Fruit fly (Drosophila melanogaster) whole organism, embryonic: ENCODE results near the gene CG11384.

Experiments
- Antp ChIP-seq: fragments of 200-800 bp; sonication (Bioruptor generic); optimal IDR thresholded peaks from 3 replicates; lab custom pipeline; 2016; ENCODE audit warnings: missing biosample characterization, missing genetic modification characterization
- Blimp-1 ChIP-seq: fragments of 200-800 bp; sonication (Bioruptor generic); optimal IDR thresholded peaks from 3 replicates; lab custom pipeline; 2018; ENCODE audit warnings: missing biosample characterization, missing genetic modification characterization, mild to moderate bottlenecking, moderate library complexity, missing genetic modification reagents
- CG10565 ChIP-seq: fragments of 200-800 bp; sonication (Bioruptor generic); optimal IDR thresholded peaks from 3 replicates; lab custom pipeline; 2016; ENCODE audit warnings: missing biosample characterization, mild to moderate bottlenecking, missing genetic modification characterization
- CG10959 ChIP-seq: fragments of 200-800 bp; sonication (Bioruptor generic); IDR thresholded peaks from 2 replicates; pipeline ENCODE4 v1.3.6; 2022; ENCODE audit warnings: missing biosample characterization, missing genetic modification characterization
- CG10979 ChIP-seq: fragments of 200-800 bp; sonication (Bioruptor generic); optimal IDR thresholded peaks from 2 replicates; lab custom pipeline; 2018; ENCODE audit warnings: missing biosample characterization, mild to moderate bottlenecking, missing genetic modification characterization, moderate library complexity
- CG15479 ChIP-seq: fragments of 200-800 bp; sonication (Bioruptor generic); optimal IDR thresholded peaks from 3 replicates; lab custom pipeline; 2019; ENCODE audit warnings: missing biosample characterization, mild to moderate bottlenecking, missing genetic modification characterization, moderate library complexity
- CG17359 ChIP-seq: fragments of 200-800 bp; sonication (Bioruptor generic); optimal IDR thresholded peaks from 3 replicates; lab custom pipeline; 2018; ENCODE audit warnings: missing biosample characterization, mild to moderate bottlenecking, missing genetic modification characterization, moderate library complexity
- CG18262 ChIP-seq: fragments of 200-800 bp; optimal IDR thresholded peaks from 3 replicates; lab custom pipeline; 2019; ENCODE audit warnings: missing biosample characterization, mild to moderate bottlenecking, missing genetic modification characterization, moderate library complexity
- CG30403 ChIP-seq: fragments of 200-800 bp; sonication (Bioruptor generic); optimal IDR thresholded peaks from 3 replicates; lab custom pipeline; 2016; ENCODE audit warnings: missing biosample characterization, missing genetic modification characterization
- CG34376 ChIP-seq: fragments of 200-800 bp; sonication (Bioruptor generic); optimal IDR thresholded peaks from 2 replicates; lab custom pipeline; 2018; ENCODE audit warnings: missing biosample characterization, mild to moderate bottlenecking, missing genetic modification characterization
- CG3995 ChIP-seq: fragments of 200-800 bp; sonication (Bioruptor generic); optimal IDR thresholded peaks from 3 replicates; lab custom pipeline; 2016; ENCODE audit warnings: missing biosample characterization, missing genetic modification characterization
- CG4424 ChIP-seq: fragments of 200-800 bp; sonication (Bioruptor generic); optimal IDR thresholded peaks from 3 replicates; lab custom pipeline; 2016; ENCODE audit warnings: missing biosample characterization, missing genetic modification characterization
- CG5953 ChIP-seq: fragments of 200-800 bp; sonication (Bioruptor generic); IDR thresholded peaks from 2 replicates; pipeline ENCODE4 v1.3.6; 2022; ENCODE audit warnings: missing biosample characterization, missing genetic modification characterization
- CG7357 ChIP-seq: fragments of 200-800 bp; sonication (Bioruptor generic); IDR thresholded peaks from 3 replicates; pipeline ENCODE4 v1.3.6; 2022; ENCODE audit warnings: missing biosample characterization, missing genetic modification characterization
- CG9817 ChIP-seq: fragments of 200-800 bp; sonication (Bioruptor generic); optimal IDR thresholded peaks from 2 replicates; lab custom pipeline; 2018; ENCODE audit warnings: missing biosample characterization, mild to moderate bottlenecking, missing genetic modification characterization, moderate library complexity
- D19B ChIP-seq: fragments of 200-800 bp; sonication (Bioruptor generic); optimal IDR thresholded peaks from 2 replicates; lab custom pipeline; 2017; ENCODE audit warnings: missing biosample characterization, mild to moderate bottlenecking, missing genetic modification characterization
- Drgx ChIP-seq: fragments of 200-800 bp; sonication (Bioruptor generic); IDR thresholded peaks from 2 replicates; pipeline ENCODE4 v1.3.6; 2022; ENCODE audit warnings: missing biosample characterization, missing genetic modification characterization
- Elba2 ChIP-seq: fragments of 200-800 bp; sonication (Bioruptor generic); optimal IDR thresholded peaks from 3 replicates; lab custom pipeline; 2016; ENCODE audit warnings: missing biosample characterization, missing genetic modification characterization
- Ets97D ChIP-seq: fragments of 200-800 bp; sonication (Bioruptor generic); optimal IDR thresholded peaks from 3 replicates; lab custom pipeline; 2016; ENCODE audit warnings: missing biosample characterization, missing genetic modification characterization
- GATAe ChIP-seq: fragments of 200-800 bp; sonication (Bioruptor generic); conservative IDR thresholded peaks from 2 replicates; pipeline ENCODE4 v1.3.6; 2022; ENCODE audit warnings: missing biosample characterization, missing genetic modification characterization
- Hsf ChIP-seq: fragments of 200-800 bp; sonication (Bioruptor generic); optimal IDR thresholded peaks from 3 replicates; lab custom pipeline; 2016; ENCODE audit warnings: missing biosample characterization, missing genetic modification characterization
- Mad ChIP-seq: fragments of 200-800 bp; sonication (Bioruptor generic); optimal IDR thresholded peaks from 2 replicates; lab custom pipeline; 2016; ENCODE audit warnings: missing biosample characterization, missing genetic modification characterization
- Nf-YC ChIP-seq: fragments of 200-800 bp; optimal IDR thresholded peaks from 3 replicates; lab custom pipeline; 2019; ENCODE audit warnings: missing biosample characterization, mild to moderate bottlenecking, missing genetic modification characterization, moderate library complexity
- Oaz ChIP-seq: fragments of 200-800 bp; sonication (Bioruptor generic); IDR thresholded peaks from 2 replicates; pipeline ENCODE4 v1.3.6; 2022; ENCODE audit warnings: missing biosample characterization, missing genetic modification characterization
- Sox102F ChIP-seq: fragments of 200-800 bp; sonication (Bioruptor generic); optimal IDR thresholded peaks from 2 replicates; lab custom pipeline; 2018; ENCODE audit warnings: missing biosample characterization, mild to moderate bottlenecking, missing genetic modification characterization, moderate library complexity
- Xrp1 ChIP-seq: fragments of 200-800 bp; sonication (Bioruptor generic); IDR thresholded peaks from 2 replicates; pipeline ENCODE4 v1.3.6; 2022; ENCODE audit warnings: missing biosample characterization, missing genetic modification characterization
- amos ChIP-seq: fragments of 200-800 bp; sonication (Bioruptor generic); IDR thresholded peaks from 2 replicates; pipeline ENCODE4 v1.3.6; 2022; ENCODE audit warnings: missing biosample characterization, missing genetic modification characterization; ENCODE audit not compliant: partially characterized antibody
- ash1 ChIP-seq: fragments of 200-800 bp; sonication (Bioruptor generic); optimal IDR thresholded peaks from 2 replicates; lab custom pipeline; 2018; ENCODE audit warnings: missing biosample characterization, mild to moderate bottlenecking, missing genetic modification characterization
- cas ChIP-seq: fragments of 200-800 bp; sonication (Bioruptor generic); IDR thresholded peaks from 2 replicates; pipeline ENCODE4 v1.3.6; 2022; ENCODE audit warnings: missing biosample characterization, missing genetic modification characterization
- cato ChIP-seq: fragments of 200-800 bp; sonication (Bioruptor generic); optimal IDR thresholded peaks from 2 replicates; lab custom pipeline; 2016; ENCODE audit warnings: missing biosample characterization, missing genetic modification characterization, borderline replicate concordance
- corto ChIP-seq: fragments of 200-800 bp; sonication (Bioruptor generic); optimal IDR thresholded peaks from 2 replicates; lab custom pipeline; 2016; ENCODE audit warnings: missing biosample characterization, mild to moderate bottlenecking, missing genetic modification characterization, moderate library complexity
- dysf ChIP-seq: fragments of 200-800 bp; sonication (Bioruptor generic); IDR thresholded peaks from 3 replicates; pipeline ENCODE4 v1.3.6; 2022; ENCODE audit warnings: missing biosample characterization, missing genetic modification characterization
- esg ChIP-seq: fragments of 200-800 bp; sonication (Bioruptor generic); conservative IDR thresholded peaks from 2 replicates; pipeline ENCODE4 v1.3.6; 2022; ENCODE audit warnings: missing biosample characterization, missing genetic modification characterization
- eve ChIP-seq, 2 experiments: fragments of >200 bp; optimal IDR thresholded peaks; 2 replicates each; lab custom pipeline; 2017; ENCODE audit warnings: missing biosample characterization in 2 of 2, missing genetic modification characterization in 2 of 2
- exex ChIP-seq: fragments of 200-800 bp; sonication (Bioruptor generic); optimal IDR thresholded peaks from 4 replicates; lab custom pipeline; 2018; ENCODE audit warnings: missing biosample characterization, mild to moderate bottlenecking, missing genetic modification characterization, moderate library complexity
- gfzf ChIP-seq: fragments of 200-800 bp; sonication (Bioruptor generic); optimal IDR thresholded peaks from 2 replicates; lab custom pipeline; 2016; ENCODE audit warnings: missing biosample characterization, mild to moderate bottlenecking, missing genetic modification characterization, moderate library complexity
- luna ChIP-seq: fragments of 200-800 bp; sonication (Bioruptor generic); optimal IDR thresholded peaks from 2 replicates; lab custom pipeline; 2016; ENCODE audit warnings: missing biosample characterization, missing genetic modification characterization
- mirr ChIP-seq: fragments of 200-800 bp; sonication (Bioruptor generic); optimal IDR thresholded peaks from 3 replicates; lab custom pipeline; 2018; ENCODE audit warnings: missing biosample characterization, mild to moderate bottlenecking, missing genetic modification characterization
- peb ChIP-seq: fragments of 200-800 bp; sonication (Bioruptor generic); IDR thresholded peaks from 2 replicates; pipeline ENCODE4 v1.3.6; 2022; ENCODE audit warnings: missing biosample characterization, missing genetic modification characterization
- pzg ChIP-seq: fragments of 200-800 bp; sonication (Bioruptor generic); optimal IDR thresholded peaks from 3 replicates; lab custom pipeline; 2018; ENCODE audit warnings: missing biosample characterization, mild to moderate bottlenecking, missing genetic modification characterization, moderate library complexity
- row ChIP-seq: fragments of 200-800 bp; sonication (Bioruptor generic); IDR thresholded peaks from 3 replicates; pipeline ENCODE4 v1.3.6; 2022; ENCODE audit warnings: missing biosample characterization, missing genetic modification characterization
- sd ChIP-seq: fragments of 200-800 bp; sonication (Bioruptor generic); optimal IDR thresholded peaks from 3 replicates; lab custom pipeline; 2018; ENCODE audit warnings: missing biosample characterization, mild to moderate bottlenecking, missing genetic modification characterization, moderate library complexity
- stwl ChIP-seq: fragments of 200-800 bp; sonication (Bioruptor generic); optimal IDR thresholded peaks from 3 replicates; lab custom pipeline; 2018; ENCODE audit warnings: missing biosample characterization, mild to moderate bottlenecking, missing genetic modification characterization, moderate library complexity
- sug ChIP-seq: fragments of 200-800 bp; optimal IDR thresholded peaks from 2 replicates; lab custom pipeline; 2019; ENCODE audit warnings: missing biosample characterization, mild to moderate bottlenecking, missing genetic modification characterization, moderate library complexity

Gene CG11384

DNA sequence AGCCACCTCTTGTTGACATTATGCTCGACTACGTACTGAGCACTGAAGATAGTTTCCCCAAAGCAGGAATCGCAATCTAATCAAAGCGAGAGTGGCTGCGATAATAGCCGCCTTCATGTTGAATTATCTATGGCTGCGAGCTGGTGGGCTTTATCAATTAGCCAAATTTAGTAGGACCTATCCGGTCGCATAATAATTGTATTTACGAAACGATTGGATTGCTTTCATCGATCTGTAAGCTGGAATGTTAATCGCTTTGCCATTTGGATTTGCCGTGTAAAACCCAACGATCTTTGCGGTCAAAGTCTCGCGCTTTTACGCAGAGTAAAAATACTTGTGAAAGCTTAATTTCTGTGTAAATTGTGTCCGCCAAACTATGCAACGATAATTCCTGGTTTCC lies at the start of gene CG11384:
Gene CG11384 (minus strand): TSS at position 43 of the 400 bp plus-strand sequence.
- no peak for TF ChIP-seq row
- TF ChIP-seq Hsf (GFP tag; lab: Kevin White, UChicago): no peak
- TF ChIP-seq peb: no peak
- TF ChIP-seq cato (GFP tag; lab: Kevin White, UChicago): no peak
- TF ChIP-seq D19B (GFP tag; lab: Kevin White, UChicago): no peak
- peak; percentile 27 for TF ChIP-seq mirr (GFP tag; lab: Kevin White, UChicago)
- TF ChIP-seq CG34376 (GFP tag; lab: Kevin White, UChicago): peak; percentile 47
- TF ChIP-seq sug (tag; lab: Kevin White, UChicago): peak; percentile 47
- TF ChIP-seq CG3995: no peak
- no peak for TF ChIP-seq amos (GFP tag; lab: Robert Waterston, UW)
- TF ChIP-seq Xrp1 (GFP tag; lab: Robert Waterston, UW): no peak
- TF ChIP-seq CG10565 (GFP tag; lab: Kevin White, UChicago): no peak
- TF ChIP-seq Blimp-1 (GFP tag; lab: Kevin White, UChicago): no peak
- no peak for TF ChIP-seq cas (GFP tag; lab: Robert Waterston, UW)
- no peak for TF ChIP-seq Antp (GFP tag; lab: Kevin White, UChicago)
- no peak for TF ChIP-seq CG30403 (GFP tag; lab: Kevin White, UChicago)
- no peak for TF ChIP-seq CG4424 (GFP tag; lab: Kevin White, UChicago)
- no peak for TF ChIP-seq luna (GFP tag; lab: Kevin White, UChicago)
- TF ChIP-seq pzg (GFP tag; lab: Kevin White, UChicago): no peak
- TF ChIP-seq CG9817 (tag; lab: Kevin White, UChicago): no peak
- peak; percentile 90 for TF ChIP-seq exex (tag; lab: Kevin White, UChicago)
- no peak for TF ChIP-seq CG17359
- no peak for TF ChIP-seq CG7357 (GFP tag; lab: Robert Waterston, UW)
- no peak for TF ChIP-seq eve (GFP tag; optimal IDR thresholded peaks at IDR 0.05; lab: Kevin White, UChicago)
- TF ChIP-seq CG5953 (GFP tag; lab: Robert Waterston, UW): no peak
- no peak for TF ChIP-seq corto (GFP tag; lab: Kevin White, UChicago)
- TF ChIP-seq Oaz (GFP tag; lab: Robert Waterston, UW): no peak
- TF ChIP-seq CG10959 (GFP tag; lab: Robert Waterston, UW): no peak
- no peak for TF ChIP-seq Nf-YC (tag; lab: Kevin White, UChicago)
- peak; percentile 75 for TF ChIP-seq sd (tag; lab: Kevin White, UChicago)
- no peak for TF ChIP-seq CG15479 (GFP tag; lab: Kevin White, UChicago)
- TF ChIP-seq GATAe (GFP tag; lab: Robert Waterston, UW): no peak

DNA sequence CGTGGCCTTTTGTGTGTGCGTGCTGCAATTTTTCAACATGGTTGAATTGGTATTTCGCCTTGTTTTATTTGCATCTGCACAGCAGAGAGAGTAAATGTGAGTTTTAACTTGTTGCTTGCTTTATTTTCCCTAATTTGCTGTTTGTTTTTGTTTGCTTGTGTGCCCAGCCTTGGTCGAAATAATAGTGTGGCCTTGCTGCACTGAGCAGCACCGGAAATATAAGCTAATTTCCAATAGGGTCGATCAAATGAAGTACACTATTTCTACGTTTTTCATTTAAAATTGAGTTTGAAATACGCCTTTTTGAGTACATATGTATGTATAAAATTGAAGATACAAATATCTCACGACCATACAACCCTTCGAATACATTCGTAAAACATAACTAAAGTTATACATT lies 40.8 kb upstream of the CG11384 start:
- no peak for TF ChIP-seq Mad
- peak; percentile 87 for TF ChIP-seq stwl (tag; lab: Kevin White, UChicago)
- TF ChIP-seq CG18262 (tag; lab: Kevin White, UChicago): peak; percentile 7
- peak; percentile 80 for TF ChIP-seq Elba2 (GFP tag; lab: Kevin White, UChicago)
- TF ChIP-seq CG10979: no peak
- no peak for TF ChIP-seq dysf (GFP tag; lab: Robert Waterston, UW)
- TF ChIP-seq Sox102F: no peak
- TF ChIP-seq Ets97D (GFP tag; lab: Kevin White, UChicago): peak; percentile 38
- TF ChIP-seq ash1: no peak
- peak; percentile 20; the same call in 1 of the 2 replicates for TF ChIP-seq Drgx (GFP tag; lab: Robert Waterston, UW)
- TF ChIP-seq gfzf: peak; percentile 39
- TF ChIP-seq esg (GFP tag; lab: Robert Waterston, UW): no peak
